Fruit fly (Drosophila melanogaster) whole organism, embryonic: Measurements from ENCODE around the gene Mgat4a.

Experiments used
- Abd-B ChIP-seq: fragments of 200-800 bp; sonication (Bioruptor generic); optimal IDR thresholded peaks from 2 replicates; lab custom pipeline; 2018; ENCODE audit warnings: missing biosample characterization, mild to moderate bottlenecking, missing genetic modification characterization, moderate library complexity
- Aef1 ChIP-seq: fragments of 200-800 bp; sonication (Bioruptor generic); IDR thresholded peaks from 3 replicates; pipeline ENCODE4 v1.3.6; 2022; ENCODE audit warnings: missing biosample characterization, missing genetic modification characterization
- B-H2 ChIP-seq: fragments of 200-800 bp; sonication (Bioruptor generic); optimal IDR thresholded peaks from 2 replicates; lab custom pipeline; 2018; ENCODE audit warnings: missing biosample characterization, mild to moderate bottlenecking, missing genetic modification characterization
- C15 ChIP-seq: fragments of 200-800 bp; sonication (Bioruptor generic); IDR thresholded peaks from 3 replicates; pipeline ENCODE4 v1.3.6; 2022; ENCODE audit warnings: missing biosample characterization, missing genetic modification characterization
- CG1024 ChIP-seq: fragments of 200-800 bp; sonication (Bioruptor generic); IDR thresholded peaks from 2 replicates; pipeline ENCODE4 v1.3.6; 2022; ENCODE audit warnings: missing biosample characterization, missing genetic modification characterization
- CG10274 ChIP-seq: fragments of 200-800 bp; sonication (Bioruptor generic); optimal IDR thresholded peaks from 3 replicates; lab custom pipeline; 2017; ENCODE audit warnings: missing biosample characterization, mild to moderate bottlenecking, missing genetic modification characterization
- CG10321 ChIP-seq: fragments of 200-800 bp; sonication (Bioruptor generic); IDR thresholded peaks from 2 replicates; pipeline ENCODE4 v1.3.6; 2022; ENCODE audit warnings: missing biosample characterization, missing genetic modification characterization
- CG10565 ChIP-seq: fragments of 200-800 bp; sonication (Bioruptor generic); optimal IDR thresholded peaks from 3 replicates; lab custom pipeline; 2016; ENCODE audit warnings: missing biosample characterization, mild to moderate bottlenecking, missing genetic modification characterization
- CG10654 ChIP-seq: fragments of 200-800 bp; sonication (Bioruptor generic); optimal IDR thresholded peaks from 2 replicates; lab custom pipeline; 2016; ENCODE audit warnings: missing biosample characterization, missing genetic modification characterization
- CG10959 ChIP-seq: fragments of 200-800 bp; sonication (Bioruptor generic); IDR thresholded peaks from 2 replicates; pipeline ENCODE4 v1.3.6; 2022; ENCODE audit warnings: missing biosample characterization, missing genetic modification characterization
- CG11247 ChIP-seq: fragments of 200-800 bp; sonication (Bioruptor generic); IDR thresholded peaks from 2 replicates; pipeline ENCODE4 v1.3.6; 2022; ENCODE audit warnings: missing biosample characterization, missing genetic modification characterization
- CG11560 ChIP-seq: fragments of 200-800 bp; sonication (Bioruptor generic); IDR thresholded peaks from 3 replicates; pipeline ENCODE4 v1.3.6; 2022; ENCODE audit warnings: missing biosample characterization, missing genetic modification characterization
- CG11695 ChIP-seq: fragments of 200-800 bp; sonication (Bioruptor generic); IDR thresholded peaks from 3 replicates; pipeline ENCODE4 v1.3.6; 2022; ENCODE audit warnings: missing biosample characterization, missing genetic modification characterization
- CG14667 ChIP-seq: fragments of 200-800 bp; sonication (Bioruptor generic); IDR thresholded peaks from 2 replicates; pipeline ENCODE4 v1.3.6; 2022; ENCODE audit warnings: missing biosample characterization, missing genetic modification characterization
- CG17385 ChIP-seq: fragments of 200-800 bp; sonication (Bioruptor generic); optimal IDR thresholded peaks from 3 replicates; lab custom pipeline; 2018; ENCODE audit warnings: missing biosample characterization, mild to moderate bottlenecking, missing genetic modification characterization
- CG18599 ChIP-seq: fragments of 200-800 bp; sonication (Bioruptor generic); optimal IDR thresholded peaks from 3 replicates; lab custom pipeline; 2017; ENCODE audit warnings: missing biosample characterization, missing genetic modification characterization, mild to moderate bottlenecking, moderate library complexity, missing genetic modification reagents
- CG2120 ChIP-seq: fragments of 200-800 bp; sonication (Bioruptor generic); optimal IDR thresholded peaks from 3 replicates; lab custom pipeline; 2016; ENCODE audit warnings: missing biosample characterization, missing genetic modification characterization
- CG32767 ChIP-seq: fragments of 200-800 bp; sonication (Bioruptor generic); IDR thresholded peaks from 2 replicates; pipeline ENCODE4 v1.3.6; 2022; ENCODE audit warnings: missing biosample characterization, missing genetic modification characterization
- CG3995 ChIP-seq: fragments of 200-800 bp; sonication (Bioruptor generic); optimal IDR thresholded peaks from 3 replicates; lab custom pipeline; 2016; ENCODE audit warnings: missing biosample characterization, missing genetic modification characterization
- CG8089 ChIP-seq: fragments of 200-800 bp; sonication (Bioruptor generic); optimal IDR thresholded peaks from 3 replicates; lab custom pipeline; 2016; ENCODE audit warnings: missing biosample characterization, missing genetic modification characterization
- CG9817 ChIP-seq: fragments of 200-800 bp; sonication (Bioruptor generic); optimal IDR thresholded peaks from 2 replicates; lab custom pipeline; 2018; ENCODE audit warnings: missing biosample characterization, mild to moderate bottlenecking, missing genetic modification characterization, moderate library complexity
- D19B ChIP-seq: fragments of 200-800 bp; sonication (Bioruptor generic); optimal IDR thresholded peaks from 2 replicates; lab custom pipeline; 2017; ENCODE audit warnings: missing biosample characterization, mild to moderate bottlenecking, missing genetic modification characterization
- Dip2 ChIP-seq: fragments of 200-800 bp; sonication (Bioruptor generic); IDR thresholded peaks from 2 replicates; pipeline ENCODE4 v1.3.6; 2022; ENCODE audit warnings: missing biosample characterization, missing genetic modification characterization
- ERR ChIP-seq: fragments of 200-800 bp; sonication (Bioruptor generic); optimal IDR thresholded peaks from 2 replicates; lab custom pipeline; 2016; ENCODE audit warnings: missing biosample characterization, missing genetic modification characterization
- Ets97D ChIP-seq: fragments of 200-800 bp; sonication (Bioruptor generic); optimal IDR thresholded peaks from 3 replicates; lab custom pipeline; 2016; ENCODE audit warnings: missing biosample characterization, missing genetic modification characterization
- GATAe ChIP-seq: fragments of 200-800 bp; sonication (Bioruptor generic); conservative IDR thresholded peaks from 2 replicates; pipeline ENCODE4 v1.3.6; 2022; ENCODE audit warnings: missing biosample characterization, missing genetic modification characterization
- Hmx ChIP-seq: fragments of 200-800 bp; sonication (Bioruptor generic); optimal IDR thresholded peaks from 2 replicates; lab custom pipeline; 2016; ENCODE audit warnings: missing biosample characterization, missing genetic modification characterization
- Kr ChIP-seq: fragments of 200-800 bp; sonication (Bioruptor generic); optimal IDR thresholded peaks from 2 replicates; lab custom pipeline; 2017; ENCODE audit warnings: missing biosample characterization, mild to moderate bottlenecking, missing genetic modification characterization
- Lpt ChIP-seq: fragments of >200 bp; optimal IDR thresholded peaks from 2 replicates; lab custom pipeline; 2018; ENCODE audit warnings: missing biosample characterization, missing genetic modification characterization
- MBD-R2 ChIP-seq: fragments of 200-800 bp; sonication (Bioruptor generic); IDR thresholded peaks from 2 replicates; pipeline ENCODE4 v1.3.6; 2022; ENCODE audit warnings: missing biosample characterization, missing genetic modification characterization
- MTF-1 ChIP-seq: fragments of 200-800 bp; sonication (Bioruptor generic); optimal IDR thresholded peaks from 2 replicates; lab custom pipeline; 2018; ENCODE audit warnings: missing biosample characterization, mild to moderate bottlenecking, missing genetic modification characterization, borderline replicate concordance
- TFAM ChIP-seq: fragments of 200-800 bp; sonication (Bioruptor generic); optimal IDR thresholded peaks from 2 replicates; lab custom pipeline; 2017; ENCODE audit warnings: missing biosample characterization, missing genetic modification characterization, inconsistent platforms
- bigmax ChIP-seq: fragments of 200-800 bp; sonication (Bioruptor generic); optimal IDR thresholded peaks from 2 replicates; lab custom pipeline; 2018; ENCODE audit warnings: missing biosample characterization, mild to moderate bottlenecking, missing genetic modification characterization
- chm ChIP-seq: fragments of 200-800 bp; sonication (Bioruptor generic); IDR thresholded peaks from 2 replicates; pipeline ENCODE4 v1.3.6; 2022; ENCODE audit warnings: missing biosample characterization, missing genetic modification characterization
- chn ChIP-seq: fragments of 200-800 bp; sonication (Bioruptor generic); optimal IDR thresholded peaks from 2 replicates; lab custom pipeline; 2016; ENCODE audit warnings: missing biosample characterization, missing genetic modification characterization
- ftz-f1 ChIP-seq: fragments of 200-800 bp; sonication (Bioruptor generic); optimal IDR thresholded peaks from 2 replicates; lab custom pipeline; 2016; ENCODE audit warnings: missing biosample characterization, missing genetic modification characterization
- gro ChIP-seq: fragments of 200-800 bp; sonication (Bioruptor generic); optimal IDR thresholded peaks from 2 replicates; lab custom pipeline; 2016; ENCODE audit warnings: missing biosample characterization, missing genetic modification characterization
- h ChIP-seq: fragments of >200 bp; optimal IDR thresholded peaks from 2 replicates; lab custom pipeline; 2017
- knrl ChIP-seq: fragments of 200-800 bp; sonication (Bioruptor generic); IDR thresholded peaks from 3 replicates; pipeline ENCODE4 v1.3.6; 2022; ENCODE audit warnings: missing biosample characterization, missing genetic modification characterization; ENCODE audit not compliant: partially characterized antibody
- lola ChIP-seq, 3 experiments: fragments of >200 bp in 2 of 3; fragments of 200-800 bp in 1 of 3; sonication (Bioruptor generic) in 1 of 3; optimal IDR thresholded peaks; 2 replicates each; lab custom pipeline; 2017 to 2019; ENCODE audit warnings: missing biosample characterization in 3 of 3, missing genetic modification characterization in 3 of 3, mild to moderate bottlenecking in 1 of 3, moderate library complexity in 1 of 3
- luna ChIP-seq: fragments of 200-800 bp; sonication (Bioruptor generic); optimal IDR thresholded peaks from 2 replicates; lab custom pipeline; 2016; ENCODE audit warnings: missing biosample characterization, missing genetic modification characterization
- pfk ChIP-seq: fragments of 200-800 bp; sonication (Bioruptor generic); optimal IDR thresholded peaks from 2 replicates; lab custom pipeline; 2018; ENCODE audit warnings: missing biosample characterization, mild to moderate bottlenecking, missing genetic modification characterization, moderate library complexity
- prd ChIP-seq, 3 experiments: fragments of >200 bp in 2 of 3; fragments of 200-800 bp in 1 of 3; sonication (Bioruptor generic) in 1 of 3; optimal IDR thresholded peaks in 2 of 3; IDR thresholded peaks in 1 of 3; 2 replicates in 2 of 3; 3 replicates in 1 of 3; pipeline versions ENCODE4 v1.3.6 to Lab custom; 2017 to 2022; ENCODE audit warnings: missing biosample characterization in 1 of 3, missing genetic modification characterization in 1 of 3
- run ChIP-seq: fragments of 200-800 bp; sonication (Bioruptor generic); optimal IDR thresholded peaks from 3 replicates; lab custom pipeline; 2018; ENCODE audit warnings: missing biosample characterization, mild to moderate bottlenecking, missing genetic modification characterization
- salm ChIP-seq: fragments of 200-800 bp; sonication (Bioruptor generic); optimal IDR thresholded peaks from 2 replicates; lab custom pipeline; 2018; ENCODE audit warnings: missing biosample characterization, mild to moderate bottlenecking, missing genetic modification characterization
- sens ChIP-seq: fragments of 200-800 bp; sonication (Bioruptor generic); peaks from one replicate; lab custom pipeline; 2016; ENCODE audit warnings: missing biosample characterization, missing genetic modification characterization
- sisA ChIP-seq: fragments of 200-800 bp; sonication (Bioruptor generic); IDR thresholded peaks from 2 replicates; pipeline ENCODE4 v1.3.6; 2022; ENCODE audit warnings: missing biosample characterization, missing genetic modification characterization
- sob ChIP-seq: fragments of 200-800 bp; sonication (Bioruptor generic); IDR thresholded peaks from 2 replicates; pipeline ENCODE4 v1.3.6; 2022; ENCODE audit warnings: missing biosample characterization, missing genetic modification characterization
- sug ChIP-seq: fragments of 200-800 bp; optimal IDR thresholded peaks from 2 replicates; lab custom pipeline; 2019; ENCODE audit warnings: missing biosample characterization, mild to moderate bottlenecking, missing genetic modification characterization, moderate library complexity
- vvl ChIP-seq: fragments of 200-800 bp; sonication (Bioruptor generic); IDR thresholded peaks from 2 replicates; pipeline ENCODE4 v1.3.6; 2022; ENCODE audit warnings: missing biosample characterization, missing genetic modification characterization

Mgat4a gene

DNA sequence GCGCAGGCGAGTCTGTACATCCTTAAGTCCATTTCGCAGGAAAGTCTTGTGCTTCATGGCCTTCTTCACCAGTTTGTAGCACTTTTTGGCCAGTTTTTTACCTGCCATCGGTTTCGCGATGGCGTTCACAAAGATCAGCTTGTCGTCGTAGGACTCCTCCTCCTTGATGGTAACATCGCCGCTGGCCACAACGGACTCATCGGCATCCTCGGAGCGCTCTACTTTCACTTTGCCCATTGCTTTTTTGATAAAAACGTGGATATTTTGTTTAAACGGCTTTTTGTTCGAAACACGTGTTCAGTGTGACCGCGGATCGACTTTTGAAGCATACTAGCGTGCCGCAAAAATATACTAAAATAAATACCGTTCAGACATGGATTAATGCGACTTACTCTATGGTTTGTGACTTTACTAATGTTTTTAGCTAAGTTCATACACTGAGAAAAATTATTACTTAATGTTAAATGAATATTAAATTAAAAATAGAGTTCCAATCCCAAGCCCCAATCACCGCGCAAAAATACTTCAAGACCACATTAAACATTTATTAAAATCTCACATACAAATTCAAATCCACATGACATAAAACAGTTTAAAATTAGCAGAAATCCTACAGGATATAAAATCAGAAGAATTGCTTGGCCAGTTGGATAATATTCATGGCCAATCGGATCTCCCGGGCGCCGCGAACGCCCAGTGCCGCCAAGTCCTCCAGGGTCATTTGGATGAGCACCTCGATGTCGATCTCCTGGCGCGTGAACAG lies 40.2 kb downstream of the Mgat4a start, which contains the start of gene NHP2 (continued):
- peak; percentile 39 for TF ChIP-seq CG3995 (GFP tag; lab: Kevin White, UChicago)
- no peak for TF ChIP-seq Dip2 (GFP tag; lab: Robert Waterston, UW)
- no peak for TF ChIP-seq luna (GFP tag; lab: Kevin White, UChicago)
- no peak for TF ChIP-seq h (lab: Kevin White, UChicago)
- TF ChIP-seq CG9817, result peak; percentile 80
- TF ChIP-seq CG1024, result peak; percentile 71
- TF ChIP-seq bigmax (GFP tag; lab: Kevin White, UChicago), result no peak
- peak; percentile 35; the same call in 1 of the 3 replicates for TF ChIP-seq knrl (GFP tag; lab: Robert Waterston, UW)
- no peak for TF ChIP-seq GATAe (GFP tag; lab: Robert Waterston, UW)
- TF ChIP-seq B-H2, result peak; percentile 48
- TF ChIP-seq sens (GFP tag; lab: Kevin White, UChicago), result peak; percentile 89
- no peak for TF ChIP-seq Lpt (GFP tag; lab: Kevin White, UChicago)
- peak; percentile 80 for TF ChIP-seq sob (GFP tag; lab: Robert Waterston, UW)
- no peak for TF ChIP-seq pfk (GFP tag; lab: Kevin White, UChicago)
- peak; percentile 69 for TF ChIP-seq CG10959 (GFP tag; lab: Robert Waterston, UW)
- peak; percentile 70 for TF ChIP-seq salm (tag; lab: Kevin White, UChicago)
- no peak for TF ChIP-seq Abd-B (GFP tag; lab: Kevin White, UChicago)
- no peak for TF ChIP-seq Kr (GFP tag; lab: Kevin White, UChicago)
- peak; percentile 71 for TF ChIP-seq Aef1
- TF ChIP-seq lola (GFP tag; optimal IDR thresholded peaks at IDR 0.05; lab: Kevin White, UChicago), result peak in 1 of 3 experiments; percentile 66
- TF ChIP-seq CG11247 (GFP tag; lab: Robert Waterston, UW), result no peak; the same call in 1 of the 2 replicates
- peak; percentile 77 for TF ChIP-seq CG10654 (GFP tag; lab: Kevin White, UChicago)
- no peak; the same call in 1 of the 2 replicates for TF ChIP-seq CG14667 (GFP tag; lab: Robert Waterston, UW)
- TF ChIP-seq Hmx, result no peak
- TF ChIP-seq CG2120 (GFP tag; lab: Kevin White, UChicago), result peak; percentile 86
- peak; percentile 53; the same call in 1 of the 3 replicates for TF ChIP-seq CG11560 (tag; lab: Robert Waterston, UW)
- no peak for TF ChIP-seq ftz-f1 (GFP tag; lab: Kevin White, UChicago)
- peak; percentile 73 for TF ChIP-seq D19B
- TF ChIP-seq CG10321, result peak; percentile 51; the same call in 1 of the 2 replicates
- TF ChIP-seq CG17385 (GFP tag; lab: Kevin White, UChicago), result no peak
- no peak for TF ChIP-seq C15 (GFP tag; lab: Robert Waterston, UW)
- no peak for TF ChIP-seq CG10274 (GFP tag; lab: Kevin White, UChicago)
- peak; percentile 84 for TF ChIP-seq MBD-R2
- no peak for TF ChIP-seq ERR (GFP tag; lab: Kevin White, UChicago)
- TF ChIP-seq vvl, result peak; percentile 94
- peak; percentile 68 for TF ChIP-seq sisA
- no peak for TF ChIP-seq prd (optimal IDR thresholded peaks at IDR 0.05; lab: Kevin White, UChicago)
- peak; percentile 83 for TF ChIP-seq prd (GFP tag; IDR thresholded peaks at IDR 0.05; lab: Robert Waterston, UW)
- no peak for TF ChIP-seq sug
- TF ChIP-seq CG11695, result peak; percentile 83
- peak; percentile 88 for TF ChIP-seq CG18599
- TF ChIP-seq chm (GFP tag; lab: Robert Waterston, UW), result peak; percentile 79
- TF ChIP-seq gro, result peak; percentile 68
- TF ChIP-seq CG10565 (GFP tag; lab: Kevin White, UChicago), result peak; percentile 41
- TF ChIP-seq TFAM (GFP tag; lab: Kevin White, UChicago), result no peak
- peak; percentile 84 for TF ChIP-seq Ets97D (GFP tag; lab: Kevin White, UChicago)
- TF ChIP-seq MTF-1 (GFP tag; lab: Kevin White, UChicago), result peak; percentile 76
- TF ChIP-seq chn (GFP tag; lab: Kevin White, UChicago), result peak; percentile 73
- TF ChIP-seq CG32767 (GFP tag; lab: Robert Waterston, UW), result peak; percentile 79
- TF ChIP-seq run, result peak; percentile 73
- peak; percentile 34 for TF ChIP-seq CG8089 (GFP tag; lab: Kevin White, UChicago)
